Fruit fly (Drosophila melanogaster) whole organism, embryonic: ENCODE results near the gene prd1.
A peak's percentile ranks its signal among the peaks of the same experiment; 100 is the strongest.

Source experiments
- CG11560 ChIP-seq: fragments of 200-800 bp; sonication (Bioruptor generic); IDR thresholded peaks from 3 replicates; pipeline ENCODE4 v1.3.6; 2022; ENCODE audit warnings: missing biosample characterization, missing genetic modification characterization
- CG1233 ChIP-seq: fragments of 200-800 bp; sonication (Bioruptor generic); optimal IDR thresholded peaks from 4 replicates; lab custom pipeline; 2018; ENCODE audit warnings: missing biosample characterization, mild to moderate bottlenecking, missing genetic modification characterization
- CG1603 ChIP-seq: fragments of 200-800 bp; sonication (Bioruptor generic); optimal IDR thresholded peaks from 2 replicates; lab custom pipeline; 2019; ENCODE audit warnings: missing biosample characterization, mild to moderate bottlenecking, missing genetic modification characterization, moderate library complexity
- CG16813 ChIP-seq: fragments of 200-800 bp; sonication (Bioruptor generic); IDR thresholded peaks from 3 replicates; pipeline ENCODE4 v1.3.6; 2022; ENCODE audit warnings: missing biosample characterization, missing genetic modification characterization; ENCODE audit not compliant: partially characterized antibody
- CG17568 ChIP-seq: fragments of 200-800 bp; sonication (Bioruptor generic); optimal IDR thresholded peaks from 2 replicates; lab custom pipeline; 2018; ENCODE audit warnings: missing biosample characterization, mild to moderate bottlenecking, missing genetic modification characterization, moderate library complexity
- CG3847 ChIP-seq: fragments of 200-800 bp; sonication (Bioruptor generic); IDR thresholded peaks from 2 replicates; pipeline ENCODE4 v1.3.6; 2022; ENCODE audit warnings: missing biosample characterization, missing genetic modification characterization
- CG4617 ChIP-seq: fragments of 200-800 bp; sonication (Bioruptor generic); optimal IDR thresholded peaks from 3 replicates; lab custom pipeline; 2016; ENCODE audit warnings: missing biosample characterization, missing genetic modification characterization, borderline replicate concordance
- CG7372 ChIP-seq: fragments of 200-800 bp; sonication (Bioruptor generic); IDR thresholded peaks from 2 replicates; pipeline ENCODE4 v1.3.6; 2022; ENCODE audit warnings: missing biosample characterization, missing genetic modification characterization
- CG9932 ChIP-seq: fragments of 200-800 bp; sonication (Bioruptor generic); IDR thresholded peaks from 2 replicates; pipeline ENCODE4 v1.3.6; 2022; ENCODE audit warnings: missing biosample characterization, missing genetic modification characterization
- Dbx ChIP-seq: fragments of 200-800 bp; sonication (Bioruptor generic); IDR thresholded peaks from 3 replicates; pipeline ENCODE4 v1.3.6; 2022; ENCODE audit warnings: missing biosample characterization, missing genetic modification characterization
- Dp ChIP-seq: fragments of 200-800 bp; sonication (Bioruptor generic); optimal IDR thresholded peaks from 2 replicates; lab custom pipeline; 2018; ENCODE audit warnings: missing biosample characterization, mild to moderate bottlenecking, missing genetic modification characterization, moderate library complexity
- Dref ChIP-seq: fragments of 200-800 bp; sonication (Bioruptor generic); IDR thresholded peaks from 2 replicates; pipeline ENCODE4 v1.3.6; 2022; ENCODE audit warnings: missing biosample characterization, missing genetic modification characterization
- HmgZ ChIP-seq: fragments of 200-800 bp; sonication (Bioruptor generic); optimal IDR thresholded peaks from 2 replicates; lab custom pipeline; 2018; ENCODE audit warnings: missing biosample characterization, mild to moderate bottlenecking, missing genetic modification characterization
- Hr51 ChIP-seq, 2 experiments: fragments of 200-800 bp; sonication (Bioruptor generic); optimal IDR thresholded peaks; 2 replicates in 1 of 2; 3 replicates in 1 of 2; lab custom pipeline; 2016 to 2018; ENCODE audit warnings: missing biosample characterization in 2 of 2, missing genetic modification characterization in 2 of 2, mild to moderate bottlenecking in 1 of 2, moderate library complexity in 1 of 2
- Hsf ChIP-seq: fragments of 200-800 bp; sonication (Bioruptor generic); optimal IDR thresholded peaks from 3 replicates; lab custom pipeline; 2016; ENCODE audit warnings: missing biosample characterization, missing genetic modification characterization
- Max ChIP-seq: fragments of 200-800 bp; sonication (Bioruptor generic); optimal IDR thresholded peaks from 2 replicates; lab custom pipeline; 2016; ENCODE audit warnings: missing biosample characterization, mild to moderate bottlenecking, missing genetic modification characterization
- Med ChIP-seq: fragments of 200-800 bp; sonication (Bioruptor generic); peaks from one replicate; lab custom pipeline; 2016; ENCODE audit warnings: missing biosample characterization, missing genetic modification characterization, mild to moderate bottlenecking, inconsistent platforms, moderate library complexity
- Myb ChIP-seq: fragments of 200-800 bp; sonication (Bioruptor generic); optimal IDR thresholded peaks from 2 replicates; lab custom pipeline; 2016; ENCODE audit warnings: missing biosample characterization, missing genetic modification characterization
- NC2β ChIP-seq: fragments of 200-800 bp; sonication (Bioruptor generic); optimal IDR thresholded peaks from 2 replicates; lab custom pipeline; 2016; ENCODE audit warnings: missing biosample characterization, missing genetic modification characterization
- Side ChIP-seq: fragments of 200-800 bp; sonication (Bioruptor generic); optimal IDR thresholded peaks from 2 replicates; lab custom pipeline; 2016; ENCODE audit warnings: missing biosample characterization, missing genetic modification characterization
- Sin3A ChIP-seq: fragments of >200 bp; optimal IDR thresholded peaks from 2 replicates; lab custom pipeline; 2018
- cato ChIP-seq: fragments of 200-800 bp; sonication (Bioruptor generic); optimal IDR thresholded peaks from 2 replicates; lab custom pipeline; 2016; ENCODE audit warnings: missing biosample characterization, missing genetic modification characterization, borderline replicate concordance
- chn ChIP-seq: fragments of 200-800 bp; sonication (Bioruptor generic); optimal IDR thresholded peaks from 2 replicates; lab custom pipeline; 2016; ENCODE audit warnings: missing biosample characterization, missing genetic modification characterization
- crol ChIP-seq: fragments of 200-800 bp; sonication (Bioruptor generic); IDR thresholded peaks from 2 replicates; pipeline ENCODE4 v1.3.6; 2022; ENCODE audit warnings: missing biosample characterization, missing genetic modification characterization
- fd3F ChIP-seq: fragments of 200-800 bp; sonication (Bioruptor generic); optimal IDR thresholded peaks from 2 replicates; lab custom pipeline; 2018; ENCODE audit warnings: missing biosample characterization, mild to moderate bottlenecking, missing genetic modification characterization, moderate library complexity
- h ChIP-seq: fragments of >200 bp; optimal IDR thresholded peaks from 2 replicates; lab custom pipeline; 2017
- insv ChIP-seq, 2 experiments: fragments of 200-800 bp; sonication (Bioruptor generic); optimal IDR thresholded peaks; 3 replicates each; lab custom pipeline; 2016 to 2018; ENCODE audit warnings: missing biosample characterization in 2 of 2, missing genetic modification characterization in 2 of 2
- knrl ChIP-seq: fragments of 200-800 bp; sonication (Bioruptor generic); IDR thresholded peaks from 3 replicates; pipeline ENCODE4 v1.3.6; 2022; ENCODE audit warnings: missing biosample characterization, missing genetic modification characterization; ENCODE audit not compliant: partially characterized antibody
- mam ChIP-seq: fragments of 200-800 bp; sonication (Bioruptor generic); optimal IDR thresholded peaks from 3 replicates; lab custom pipeline; 2016; ENCODE audit warnings: missing biosample characterization, missing genetic modification characterization
- row ChIP-seq: fragments of 200-800 bp; sonication (Bioruptor generic); IDR thresholded peaks from 3 replicates; pipeline ENCODE4 v1.3.6; 2022; ENCODE audit warnings: missing biosample characterization, missing genetic modification characterization
- sisA ChIP-seq: fragments of 200-800 bp; sonication (Bioruptor generic); IDR thresholded peaks from 2 replicates; pipeline ENCODE4 v1.3.6; 2022; ENCODE audit warnings: missing biosample characterization, missing genetic modification characterization
- ssp ChIP-seq: fragments of 200-800 bp; sonication (Bioruptor generic); IDR thresholded peaks from 2 replicates; pipeline ENCODE4 v1.3.6; 2022; ENCODE audit warnings: missing biosample characterization, missing genetic modification characterization
- stwl ChIP-seq: fragments of 200-800 bp; sonication (Bioruptor generic); optimal IDR thresholded peaks from 3 replicates; lab custom pipeline; 2018; ENCODE audit warnings: missing biosample characterization, mild to moderate bottlenecking, missing genetic modification characterization, moderate library complexity
- trem ChIP-seq: fragments of 200-800 bp; optimal IDR thresholded peaks from 3 replicates; lab custom pipeline; 2019; ENCODE audit warnings: missing biosample characterization, mild to moderate bottlenecking, missing genetic modification characterization, moderate library complexity

prd1 gene

dm6 chr3R:11735337-11735736, 51.5 kb downstream of the prd1 start, which contains the start of gene CG14721 (continued):
- TF ChIP-seq Max (GFP tag; lab: Kevin White, UChicago) (peak; percentile 68), Dref (0 out of 2 replicates have a peak, but pooled peaks have one; percentile 31), Dp (GFP tag; lab: Kevin White, UChicago) (peak; percentile 90), CG3847 (GFP tag; lab: Robert Waterston, UW) (peak; percentile 66), cato (GFP tag; lab: Kevin White, UChicago) (peak; percentile 0), NC2β (peak; percentile 18), Hr51 (GFP tag; optimal IDR thresholded peaks at IDR 0.05; lab: Kevin White, UChicago) (peak in 1 of 2 experiments; percentile 14), insv (GFP tag; optimal IDR thresholded peaks at IDR 0.05; lab: Kevin White, UChicago) (no peak), Dbx (GFP tag; lab: Robert Waterston, UW) (0 out of 3 replicates have a peak, but pooled peaks have one; percentile 5), Side (GFP tag; lab: Kevin White, UChicago) (no peak), sisA (GFP tag; lab: Robert Waterston, UW) (peak; percentile 20; the same call in 1 of the 2 replicates), mam (GFP tag; lab: Kevin White, UChicago) (peak; percentile 56), CG11560 (tag; lab: Robert Waterston, UW) (peak; percentile 45; the same call in 1 of the 3 replicates), HmgZ (tag; lab: Kevin White, UChicago) (peak; percentile 44), Myb (GFP tag; lab: Kevin White, UChicago) (peak; percentile 90), row (GFP tag; lab: Robert Waterston, UW) (peak; percentile 49; the same call in 2 of the 3 replicates), CG16813 (GFP tag; lab: Robert Waterston, UW) (peak; percentile 37; the same call in 1 of the 3 replicates), knrl (GFP tag; lab: Robert Waterston, UW) (peak; percentile 56), CG1233 (no peak), trem (tag; lab: Kevin White, UChicago) (peak; percentile 99), CG17568 (GFP tag; lab: Kevin White, UChicago) (no peak), fd3F (GFP tag; lab: Kevin White, UChicago) (no peak), CG4617 (GFP tag; lab: Kevin White, UChicago) (peak; percentile 53), h (no peak), ssp (GFP tag; lab: Robert Waterston, UW) (peak; percentile 30; the same call in 1 of the 2 replicates), Med (GFP tag; lab: Kevin White, UChicago) (peak; percentile 88), CG7372 (GFP tag; lab: Robert Waterston, UW) (no peak), stwl (tag; lab: Kevin White, UChicago) (peak; percentile 37), chn (GFP tag; lab: Kevin White, UChicago) (peak; percentile 92), Hsf (GFP tag; lab: Kevin White, UChicago) (peak; percentile 23), Sin3A (lab: Kevin White, UChicago) (peak; percentile 78), crol (GFP tag; lab: Robert Waterston, UW) (peak; percentile 30; the same call in 1 of the 2 replicates), CG1603 (tag; lab: Kevin White, UChicago) (peak; percentile 65), CG9932 (GFP tag; lab: Robert Waterston, UW) (peak; percentile 33; the same call in 1 of the 2 replicates)
- TF ChIP-seq, all 482 proteins: peak for 106
